Worm (Caenorhabditis elegans): ENCODE results near the gene B0310.6.

- no peak for TF ChIP-seq unc-62 (GFP tag; optimal IDR thresholded peaks at IDR 0.05)
- TF ChIP-seq nhr-23 (tag; optimal IDR thresholded peaks at IDR 0.05), result no peak
- no peak for TF ChIP-seq nhr-12 (tag; optimal IDR thresholded peaks at IDR 0.05)
- TF ChIP-seq nhr-77 (tag; optimal IDR thresholded peaks at IDR 0.05), result no peak
- TF ChIP-seq lin-13 (GFP tag; optimal IDR thresholded peaks at IDR 0.05), result no peak
- no peak for TF ChIP-seq elt-1 (tag; optimal IDR thresholded peaks at IDR 0.05)
- TF ChIP-seq alr-1 (tag; optimal IDR thresholded peaks at IDR 0.05), result no peak
These were observed 26.4 kb upstream of the B0310.6 start, which contains the start of gene hlh-19 for ce11 chrX:557195-557594.
